Worm (Caenorhabditis elegans): ENCODE data around the gene K10G6.5.

K10G6.5 gene

ce11 chrII:3989627-3990367 lies 2.7 kb downstream of the K10G6.5 start, which contains the start of gene Y14H12A.2 (continued):
- TF ChIP-seq fkh-10 (GFP tag; optimal IDR thresholded peaks at IDR 0.05) (no peak), mxl-3 (GFP tag; optimal IDR thresholded peaks at IDR 0.05) (peak; percentile 31), gei-8 (GFP tag; optimal IDR thresholded peaks at IDR 0.05) (no peak), F26F4.8 (GFP tag; conservative IDR thresholded peaks at IDR 0.05) (no peak), zfp-2 (tag; optimal IDR thresholded peaks at IDR 0.05) (no peak), snpc-4 (tag; optimal IDR thresholded peaks at IDR 0.05) (no peak), nhr-6 (tag; optimal IDR thresholded peaks at IDR 0.05) (no peak), vab-7 (GFP tag; IDR thresholded peaks at IDR 0.05) (no peak), ceh-20 (GFP tag; IDR thresholded peaks at IDR 0.05) (no peak), mxl-2 (GFP tag; conservative IDR thresholded peaks at IDR 0.05) (no peak), daf-8 (GFP tag; IDR thresholded peaks at IDR 0.05) (no peak), nhr-41 (GFP tag; IDR thresholded peaks at IDR 0.05) (no peak), madf-9 (GFP tag; conservative IDR thresholded peaks at IDR 0.05) (no peak), nhr-11 (tag; optimal IDR thresholded peaks at IDR 0.05) (no peak), Y5F2A.4 (GFP tag; optimal IDR thresholded peaks at IDR 0.05) (no peak), attf-4 (tag; optimal IDR thresholded peaks at IDR 0.05) (no peak), D1046.2 (GFP tag; IDR thresholded peaks at IDR 0.05) (no peak), lin-1 (GFP tag; IDR thresholded peaks at IDR 0.05) (no peak), rbr-2 (tag; optimal IDR thresholded peaks at IDR 0.05) (no peak), ZK546.5 (tag; optimal IDR thresholded peaks at IDR 0.05) (no peak), ceh-62 (tag; optimal IDR thresholded peaks at IDR 0.05) (no peak), madf-5 (GFP tag; IDR thresholded peaks at IDR 0.05) (no peak), pqm-1 (tag; optimal IDR thresholded peaks at IDR 0.05) (peak; percentile 85), aly-2 (tag; optimal IDR thresholded peaks at IDR 0.05) (no peak), hlh-11 (tag; optimal IDR thresholded peaks at IDR 0.05) (peak; percentile 42), lin-39 (tag; optimal IDR thresholded peaks at IDR 0.05) (no peak), dmd-6 (GFP tag; IDR thresholded peaks at IDR 0.05) (peak; percentile 76), ctbp-1 (GFP tag; IDR thresholded peaks at IDR 0.05) (no peak), mep-1 (tag; optimal IDR thresholded peaks at IDR 0.05) (no peak), nhr-102 (tag; optimal IDR thresholded peaks at IDR 0.05) (no peak), nhr-25 (tag; optimal IDR thresholded peaks at IDR 0.05; ENCODE audit: borderline replicate concordance, insufficient read depth) (no peak), zip-2 (tag; optimal IDR thresholded peaks at IDR 0.05) (no peak), lin-38 (GFP tag; IDR thresholded peaks at IDR 0.05) (no peak), jun-1 (tag; optimal IDR thresholded peaks at IDR 0.05) (no peak), nhr-237 (tag; optimal IDR thresholded peaks at IDR 0.05) (no peak), set-16 (GFP tag; IDR thresholded peaks at IDR 0.05) (no peak), duxl-1 (tag; optimal IDR thresholded peaks at IDR 0.05; ENCODE audit: poor library complexity) (no peak), unc-62 (GFP tag; optimal IDR thresholded peaks at IDR 0.05 in 1 of 2) (no peak), unc-62 (tag; optimal IDR thresholded peaks at IDR 0.05) (no peak), spr-3 (GFP tag; optimal IDR thresholded peaks at IDR 0.05) (no peak), lsy-2 (tag; optimal IDR thresholded peaks at IDR 0.05) (no peak), php-3 (GFP tag; IDR thresholded peaks at IDR 0.05) (no peak), lin-13 (GFP tag; optimal IDR thresholded peaks at IDR 0.05) (no peak), sdz-12 (GFP tag; optimal IDR thresholded peaks at IDR 0.05) (no peak), Y75B8A.6 (GFP tag; IDR thresholded peaks at IDR 0.05) (no peak), egl-43 (GFP tag; IDR thresholded peaks at IDR 0.05) (no peak), F44E2.7 (GFP tag; IDR thresholded peaks at IDR 0.05) (no peak), mdt-29 (GFP tag; IDR thresholded peaks at IDR 0.05) (no peak), daf-16 (GFP tag; optimal IDR thresholded peaks at IDR 0.05) (no peak), daf-16 (tag; optimal IDR thresholded peaks at IDR 0.05) (peak; percentile 37), R02D3.7 (tag; optimal IDR thresholded peaks at IDR 0.05) (no peak), hlh-30 (tag; optimal IDR thresholded peaks at IDR 0.05; ENCODE audit: insufficient read depth) (no peak)

Data from whole organism, L4 larva.